Worm (Caenorhabditis elegans): Measurements from ENCODE around the gene math-16.

Gene math-16

DNA sequence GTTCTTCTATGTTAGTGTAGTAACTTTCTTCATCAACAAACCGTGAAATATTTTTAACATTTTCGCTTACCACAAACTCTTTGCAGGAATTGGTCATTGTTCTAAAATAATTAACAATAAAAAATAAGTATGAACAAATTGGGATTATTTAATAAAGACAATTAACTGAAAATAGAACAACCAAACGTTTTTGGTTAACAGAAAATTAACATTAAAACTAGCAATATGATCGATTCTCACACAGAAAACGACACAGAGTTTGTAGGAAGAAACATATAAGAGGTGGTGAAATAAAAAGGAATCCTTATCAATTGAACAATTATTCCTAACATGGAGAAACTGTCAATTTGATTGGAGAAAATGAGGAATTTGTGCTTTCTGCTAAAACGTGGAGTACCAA lies at the start of gene math-16:
Gene math-16, minus strand, starts transcription at position 101 of the 400 bp plus-strand sequence.
- no peak for TF ChIP-seq F23B12.7 (tag; optimal IDR thresholded peaks at IDR 0.05; ENCODE audit: insufficient read depth)
- TF ChIP-seq F52B5.7 (tag; optimal IDR thresholded peaks at IDR 0.05), result no peak
- no peak for TF ChIP-seq T26A5.8 (tag; optimal IDR thresholded peaks at IDR 0.05)
- TF ChIP-seq attf-5 (GFP tag; optimal IDR thresholded peaks at IDR 0.05), result no peak
- TF ChIP-seq C17E4.6 (GFP tag; IDR thresholded peaks at IDR 0.05), result no peak
- no peak for TF ChIP-seq lin-35 (GFP tag; optimal IDR thresholded peaks at IDR 0.05)
- no peak for TF ChIP-seq lin-40 (tag; optimal IDR thresholded peaks at IDR 0.05)
- TF ChIP-seq rec-8 (tag; optimal IDR thresholded peaks at IDR 0.05), result no peak
- no peak for TF ChIP-seq F49E8.2 (tag; optimal IDR thresholded peaks at IDR 0.05; ENCODE audit: insufficient read depth)
- no peak for TF ChIP-seq mxl-1 (tag; optimal IDR thresholded peaks at IDR 0.05)
- TF ChIP-seq F37B4.10 (GFP tag; IDR thresholded peaks at IDR 0.05), result no peak
- no peak for TF ChIP-seq F33H1.4 (GFP tag; IDR thresholded peaks at IDR 0.05)
- TF ChIP-seq ceh-27 (GFP tag; optimal IDR thresholded peaks at IDR 0.05), result no peak
- no peak for TF ChIP-seq zfh-2 (GFP tag; conservative IDR thresholded peaks at IDR 0.05)
- no peak for TF ChIP-seq F57A8.1 (GFP tag; optimal IDR thresholded peaks at IDR 0.05)
- no peak for TF ChIP-seq pha-4 (tag; optimal IDR thresholded peaks at IDR 0.05)
- TF ChIP-seq rcor-1 (GFP tag; IDR thresholded peaks at IDR 0.05), result no peak
- no peak for TF ChIP-seq lir-1 (GFP tag; conservative IDR thresholded peaks at IDR 0.05)

DNA sequence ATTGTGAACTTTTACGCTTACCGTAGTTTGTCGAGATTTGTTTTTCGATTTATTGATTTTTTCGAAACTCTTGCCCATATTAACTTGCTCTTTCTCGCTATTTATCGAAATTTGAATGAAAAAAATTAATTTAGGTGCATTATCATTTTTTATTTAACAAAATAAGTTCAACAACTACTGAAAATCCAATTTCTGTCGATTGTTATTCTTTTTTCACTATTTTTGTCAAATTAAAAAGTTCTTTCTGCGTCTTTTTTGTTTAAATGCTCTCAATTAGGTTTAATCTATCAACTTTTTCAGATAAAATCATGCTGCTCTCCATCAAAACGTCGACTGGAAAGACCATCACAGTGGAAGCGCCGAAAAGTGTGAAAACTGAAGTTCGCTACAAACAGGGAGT lies 47.6 kb upstream of the math-16 start, which contains the start of gene F52C6.2:
Gene F52C6.2, plus strand, starts transcription at position 301 of the 400 bp plus-strand sequence.
- TF ChIP-seq F10E7.11 (tag; optimal IDR thresholded peaks at IDR 0.05), result no peak
- no peak for TF ChIP-seq F39B2.1 (GFP tag; IDR thresholded peaks at IDR 0.05)
- no peak for TF ChIP-seq Y79H2A.3 (GFP tag; conservative IDR thresholded peaks at IDR 0.05)
- no peak for TF ChIP-seq tbp1 (GFP tag; optimal IDR thresholded peaks at IDR 0.05)
- TF ChIP-seq nfya-2 (GFP tag; IDR thresholded peaks at IDR 0.05), result no peak
- no peak for TF ChIP-seq B0035.1 (tag; optimal IDR thresholded peaks at IDR 0.05)
- no peak for TF ChIP-seq ztf-22 (GFP tag; optimal IDR thresholded peaks at IDR 0.05)
- no peak for TF ChIP-seq ekl-4 (GFP tag; IDR thresholded peaks at IDR 0.05)
- TF ChIP-seq sea-2 (GFP tag; IDR thresholded peaks at IDR 0.05), result no peak
- no peak for TF ChIP-seq ZK185.1 (tag; optimal IDR thresholded peaks at IDR 0.05; ENCODE audit: poor library complexity, severe bottlenecking)
- no peak for TF ChIP-seq bed-2 (GFP tag; IDR thresholded peaks at IDR 0.05)
- TF ChIP-seq D2030.7 (GFP tag; IDR thresholded peaks at IDR 0.05), result no peak
- no peak for TF ChIP-seq Y67H2A.10 (GFP tag; conservative IDR thresholded peaks at IDR 0.05)
- no peak for TF ChIP-seq gei-17 (GFP tag; optimal IDR thresholded peaks at IDR 0.05)
- TF ChIP-seq hrde-1 (tag; optimal IDR thresholded peaks at IDR 0.05; ENCODE audit: borderline replicate concordance), result no peak
- no peak for TF ChIP-seq xnd-1 (tag; optimal IDR thresholded peaks at IDR 0.05)
- no peak for TF ChIP-seq F57C9.4 (tag; optimal IDR thresholded peaks at IDR 0.05)
- TF ChIP-seq madf-3 (GFP tag; IDR thresholded peaks at IDR 0.05), result no peak
- no peak for TF ChIP-seq somi-1 (GFP tag; optimal IDR thresholded peaks at IDR 0.05)

DNA sequence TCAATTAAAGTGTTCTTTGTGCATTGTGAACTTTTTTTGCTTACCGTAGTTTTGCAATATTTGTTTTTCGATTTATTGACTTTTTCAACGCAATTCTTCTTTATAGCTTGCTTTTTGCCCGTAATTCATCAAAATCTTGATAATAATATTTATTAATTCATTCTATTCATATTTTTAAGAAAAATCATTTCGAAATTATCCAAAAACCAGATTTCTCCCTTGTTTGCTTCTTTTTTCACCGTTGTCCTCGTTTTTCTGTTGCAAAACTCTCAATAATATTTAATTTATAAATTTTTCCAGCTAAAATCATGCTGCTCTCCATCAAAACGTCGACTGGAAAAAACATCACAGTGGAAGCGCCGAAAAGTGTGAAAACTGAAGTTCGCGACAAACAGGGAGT lies 45.9 kb upstream of the math-16 start, which contains the start of gene F52C6.3:
Gene F52C6.3, plus strand, starts transcription at position 301 of the 400 bp plus-strand sequence.
- no peak for TF ChIP-seq ceh-40 (GFP tag; IDR thresholded peaks at IDR 0.05)
- peak; percentile 51 for TF ChIP-seq lsl-1 (GFP tag; optimal IDR thresholded peaks at IDR 0.05)
